Worm (Caenorhabditis elegans) whole organism, L4/young adult: Measurements from ENCODE around the gene Y69H2.15.

ENCODE experiments used
- W03F9.2 ChIP-seq: fragments of 150-350 bp; optimal IDR thresholded peaks from 2 replicates; lab custom pipeline; 2014; ENCODE audit warnings: missing biosample characterization, missing genetic modification characterization
- him-1 ChIP-seq: sonication (generic microtip); optimal IDR thresholded peaks from 2 replicates; lab custom pipeline; 2016; ENCODE audit warnings: missing genotype, missing genetic modification reagents, missing genetic modification characterization, missing compliant biosample characterization

- TF ChIP-seq him-1: no peak
- no peak for TF ChIP-seq W03F9.2 (tag; lab: Kevin White, UChicago)
Observed at ce11 chrV:18639074-18639473, 12.4 kb upstream of the Y69H2.15 start.
